Fruit fly (Drosophila melanogaster) Kc167 (cell line): ENCODE results near the gene CG43182.

Experiments
- Myc ChIP-seq: fragments of >200 bp; optimal IDR thresholded peaks from 2 replicates; lab custom pipeline; 2017; ENCODE audit warnings: missing external identifiers
- Sin3A ChIP-seq: fragments of >200 bp; optimal IDR thresholded peaks from 2 replicates; lab custom pipeline; 2018; ENCODE audit warnings: missing external identifiers
- h ChIP-seq: fragments of >200 bp; optimal IDR thresholded peaks from 3 replicates; lab custom pipeline; 2018; ENCODE audit warnings: missing external identifiers
- insv ChIP-seq: fragments of >200 bp; optimal IDR thresholded peaks from 3 replicates; lab custom pipeline; 2018; ENCODE audit warnings: missing external identifiers
- psq ChIP-seq: fragments of >200 bp; optimal IDR thresholded peaks from 2 replicates; lab custom pipeline; 2017; ENCODE audit warnings: missing external identifiers
- ttk ChIP-seq: sonication (Bioruptor generic); optimal IDR thresholded peaks from 2 replicates; lab custom pipeline; 2017; ENCODE audit warnings: missing external identifiers

CG43182 gene

DNA sequence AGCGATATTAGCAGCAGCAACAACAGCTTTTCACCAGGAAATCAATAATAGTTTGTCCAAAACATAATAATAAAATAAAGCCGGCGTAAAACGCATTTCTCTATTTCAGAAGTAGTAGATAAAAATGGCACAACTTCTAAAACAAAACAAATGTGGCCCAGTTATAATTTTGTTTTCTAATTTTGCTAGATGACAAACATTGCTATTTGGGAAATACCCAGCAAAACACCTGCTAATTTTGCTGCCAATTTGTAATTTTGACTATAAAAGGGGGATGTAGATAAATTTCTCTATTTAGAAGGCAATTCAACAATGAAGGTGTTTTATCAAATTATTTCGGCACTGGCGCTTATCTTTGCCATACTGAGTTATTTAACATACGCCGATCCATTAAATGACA lies at the start of gene CG43182:
Gene CG43182 (plus strand): TSS at position 301 of the 400 bp plus-strand sequence.
- no peak for TF ChIP-seq insv (lab: Kevin White, UChicago)
- no peak for TF ChIP-seq Sin3A (lab: Kevin White, UChicago)
- no peak for TF ChIP-seq Myc
- TF ChIP-seq ttk (lab: Kevin White, UChicago) = no peak
- TF ChIP-seq h = no peak
- TF ChIP-seq psq (lab: Kevin White, UChicago) = no peak

DNA sequence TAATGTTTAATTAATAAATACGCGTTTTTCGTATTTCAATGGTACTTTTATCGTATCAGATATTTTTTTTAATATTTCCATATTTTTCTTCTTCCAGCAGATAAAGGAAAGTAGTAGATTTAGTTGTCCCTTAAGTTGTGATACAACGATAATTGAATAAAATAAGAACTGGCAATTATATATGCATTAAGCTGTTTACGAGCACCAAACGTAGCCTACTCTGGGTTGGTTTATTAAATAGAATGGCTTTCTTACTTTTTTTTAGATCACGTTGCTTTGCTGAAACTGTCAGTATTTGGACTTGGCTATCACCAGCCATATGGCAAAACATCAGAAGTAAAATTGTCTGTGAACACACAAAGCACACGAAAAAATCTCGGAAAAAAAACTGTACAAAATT lies 45.5 kb upstream of the CG43182 start, which contains the start of gene CG12470:
Gene CG12470 (plus strand): TSS at position 301 of the 400 bp plus-strand sequence.
- TF ChIP-seq insv (lab: Kevin White, UChicago) (no peak), Sin3A (lab: Kevin White, UChicago) (no peak), ttk (lab: Kevin White, UChicago) (no peak), psq (lab: Kevin White, UChicago) (no peak), Myc (no peak), h (no peak)

dm6 chrX:311328-311727 lies 41.5 kb upstream of the CG43182 start:
- no peak for TF ChIP-seq Sin3A (lab: Kevin White, UChicago)
- TF ChIP-seq psq (lab: Kevin White, UChicago) = no peak
- TF ChIP-seq insv (lab: Kevin White, UChicago) = no peak
- TF ChIP-seq Myc = no peak
- TF ChIP-seq ttk (lab: Kevin White, UChicago) = no peak
- no peak for TF ChIP-seq h

dm6 chrX:314823-315222 lies 38.0 kb upstream of the CG43182 start, which contains the start of gene Or1a:
Or1a (plus strand) TSS chrX:315123.
- TF ChIP-seq h (no peak), Sin3A (lab: Kevin White, UChicago) (no peak), ttk (lab: Kevin White, UChicago) (no peak), psq (lab: Kevin White, UChicago) (no peak), insv (lab: Kevin White, UChicago) (no peak), Myc (no peak)

- no peak for TF ChIP-seq insv (lab: Kevin White, UChicago)
- TF ChIP-seq h = no peak
- TF ChIP-seq Myc = no peak
- TF ChIP-seq ttk (lab: Kevin White, UChicago) = no peak
- TF ChIP-seq psq (lab: Kevin White, UChicago) = no peak
- TF ChIP-seq Sin3A (lab: Kevin White, UChicago) = no peak
These were observed 18.9 kb upstream of the CG43182 start for dm6 chrX:333942-334341.

- TF ChIP-seq h (no peak), Sin3A (lab: Kevin White, UChicago) (no peak), ttk (lab: Kevin White, UChicago) (no peak), Myc (no peak), insv (lab: Kevin White, UChicago) (no peak), psq (lab: Kevin White, UChicago) (no peak)
These were observed 18.1 kb upstream of the CG43182 start for dm6 chrX:334624-335292.

- TF ChIP-seq Sin3A (lab: Kevin White, UChicago) (no peak), ttk (lab: Kevin White, UChicago) (no peak), h (no peak), psq (lab: Kevin White, UChicago) (no peak), insv (lab: Kevin White, UChicago) (no peak), Myc (no peak)
These were observed 16.1 kb upstream of the CG43182 start for dm6 chrX:336659-337266.

- TF ChIP-seq Sin3A (lab: Kevin White, UChicago) (no peak), insv (lab: Kevin White, UChicago) (no peak), Myc (no peak), h (no peak), ttk (lab: Kevin White, UChicago) (no peak), psq (lab: Kevin White, UChicago) (no peak)
These were observed 14.7 kb upstream of the CG43182 start for dm6 chrX:338123-338527.

DNA sequence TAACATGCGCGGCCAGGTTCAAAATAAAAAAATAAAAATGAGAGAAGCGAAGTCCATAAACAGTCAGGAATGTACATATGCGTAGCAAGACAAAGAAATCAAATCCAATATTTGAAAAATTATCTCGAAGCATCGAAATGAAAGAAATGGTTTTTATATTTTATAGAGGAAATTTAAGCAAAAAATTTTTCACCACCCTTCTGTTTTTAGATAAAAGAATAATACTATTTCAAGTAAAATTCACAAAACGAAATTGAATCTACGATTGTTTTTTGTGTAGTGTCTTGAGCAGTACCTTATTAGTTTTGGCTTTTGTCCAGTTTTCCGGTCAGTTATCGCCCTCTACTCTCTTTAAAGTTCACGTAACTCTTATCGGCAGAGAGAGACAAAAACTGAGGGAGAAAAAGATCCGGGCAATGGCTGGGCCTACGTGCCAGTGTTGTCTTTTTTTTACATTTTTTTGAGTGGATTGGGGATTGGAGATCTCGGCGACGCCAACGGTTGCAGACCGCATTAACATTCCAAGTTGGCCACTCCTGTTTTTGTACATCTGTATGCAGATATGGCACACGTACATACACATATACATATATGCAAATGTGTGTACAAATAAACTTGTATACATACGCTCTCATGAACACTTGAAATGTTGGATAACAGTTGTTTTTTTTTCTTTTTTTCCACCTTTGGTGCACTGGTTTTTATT lies 12.8 kb upstream of the CG43182 start:
- TF ChIP-seq Myc = no peak
- no peak for TF ChIP-seq ttk (lab: Kevin White, UChicago)
- TF ChIP-seq insv (lab: Kevin White, UChicago) = no peak
- no peak for TF ChIP-seq h
- TF ChIP-seq psq (lab: Kevin White, UChicago) = no peak
- no peak for TF ChIP-seq Sin3A (lab: Kevin White, UChicago)

DNA sequence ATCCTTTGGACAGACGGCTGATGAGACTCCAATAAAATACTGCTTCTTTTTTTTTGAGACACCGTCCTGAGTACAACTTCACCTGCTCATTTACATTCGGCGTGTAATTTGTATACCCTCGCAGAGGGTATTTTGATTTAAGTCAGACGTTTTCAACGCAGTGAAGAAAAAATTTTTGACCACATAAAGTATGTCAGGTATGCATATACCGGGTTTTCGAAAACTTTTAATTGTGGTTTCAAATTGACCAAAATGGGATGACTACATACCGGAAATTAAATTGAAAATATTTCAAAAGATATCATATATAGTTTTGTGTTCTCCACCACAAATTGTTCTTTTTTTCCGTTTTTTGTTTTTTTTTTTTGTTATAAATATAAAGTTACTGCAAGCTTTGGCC lies 12.1 kb upstream of the CG43182 start:
- TF ChIP-seq h = no peak

- TF ChIP-seq psq (lab: Kevin White, UChicago) (no peak), insv (lab: Kevin White, UChicago) (no peak), Sin3A (lab: Kevin White, UChicago) (no peak), Myc (no peak), h (no peak), ttk (lab: Kevin White, UChicago) (no peak)
These were observed 10.3 kb upstream of the CG43182 start for dm6 chrX:342422-343169.
